Worm (Caenorhabditis elegans) whole organism, L1 larva: Measurements from ENCODE around the gene pot-3.
"Not testable (repeated sequence)": the region's sequence is repeated elsewhere in the genome, so short reads cannot be mapped to it uniquely, and the experiment has no call there.

Experiments
- C04F5.9 ChIP-seq: sonication (generic microtip); optimal IDR thresholded peaks from 2 replicates; lab custom pipeline; 2016; ENCODE audit warnings: missing genetic modification characterization, missing compliant biosample characterization
- C16A3.4 ChIP-seq: fragments of 150-350 bp; optimal IDR thresholded peaks from 2 replicates; lab custom pipeline; 2014; ENCODE audit warnings: missing biosample characterization, missing genetic modification characterization
- F16B12.6 ChIP-seq: fragments of 150-350 bp; optimal IDR thresholded peaks from 2 replicates; lab custom pipeline; 2014; ENCODE audit warnings: missing biosample characterization, missing genetic modification characterization
- alr-1 ChIP-seq: fragments of 200-800 bp; sonication (Bioruptor generic); optimal IDR thresholded peaks from 2 replicates; lab custom pipeline; 2018; ENCODE audit warnings: borderline replicate concordance, mild to moderate bottlenecking, missing genetic modification characterization, missing compliant biosample characterization
- blmp-1 ChIP-seq: fragments of 150-350 bp; optimal IDR thresholded peaks from 2 replicates; lab custom pipeline; 2014; ENCODE audit warnings: missing biosample characterization, missing genetic modification characterization
- ceh-82 ChIP-seq, 3 experiments: fragments of 150-350 bp in 1 of 3; sonication (generic microtip) in 2 of 3; optimal IDR thresholded peaks; 2 replicates each; lab custom pipeline; 2014 to 2017; ENCODE audit warnings: missing biosample characterization in 3 of 3, missing genetic modification characterization in 3 of 3
- ceh-88 ChIP-seq: fragments of 200-800 bp; sonication (Bioruptor generic); IDR thresholded peaks from 2 replicates; pipeline ENCODE4 v1.3.6; 2022; ENCODE audit warnings: missing genetic modification characterization, missing compliant biosample characterization
- ces-1 ChIP-seq: fragments of 150-350 bp; optimal IDR thresholded peaks from 2 replicates; lab custom pipeline; 2014; ENCODE audit warnings: missing biosample characterization, missing genetic modification reagents, missing genetic modification characterization
- efl-3 ChIP-seq: fragments of 200-800 bp; sonication (Bioruptor generic); optimal IDR thresholded peaks from 2 replicates; lab custom pipeline; 2018; ENCODE audit warnings: mild to moderate bottlenecking, missing genetic modification characterization, missing compliant biosample characterization
- egl-13 ChIP-seq: sonication (generic microtip); optimal IDR thresholded peaks from 2 replicates; lab custom pipeline; 2016; ENCODE audit warnings: missing genotype, missing genetic modification reagents, missing genetic modification characterization, missing compliant biosample characterization
- egl-27 ChIP-seq, 2 experiments: fragments of 150-350 bp in 1 of 2; sonication (generic microtip); optimal IDR thresholded peaks; 3 replicates each; lab custom pipeline; 2017 to 2018; ENCODE audit warnings: missing biosample characterization in 2 of 2, missing genetic modification characterization in 2 of 2, missing genetic modification reagents in 2 of 2
- elt-2 ChIP-seq: sonication (generic microtip); optimal IDR thresholded peaks from 2 replicates; lab custom pipeline; 2016; ENCODE audit warnings: missing genetic modification characterization, mild to moderate bottlenecking, inconsistent platforms, missing compliant biosample characterization, missing genetic modification reagents
- elt-3 ChIP-seq, 6 experiments: fragments of 150-350 bp in 1 of 6; sonication (generic microtip); optimal IDR thresholded peaks; 2 replicates each; lab custom pipeline; 2017 to 2018; ENCODE audit warnings: missing biosample characterization in 6 of 6, missing genetic modification characterization in 6 of 6, inconsistent platforms in 1 of 6
- ets-5 ChIP-seq: fragments of 200-800 bp; sonication (Bioruptor generic); IDR thresholded peaks from 2 replicates; pipeline ENCODE4 v1.3.6; 2022; ENCODE audit warnings: missing genetic modification characterization, missing compliant biosample characterization
- fkh-10 ChIP-seq: sonication (generic microtip); optimal IDR thresholded peaks from 2 replicates; lab custom pipeline; 2017; ENCODE audit warnings: missing biosample characterization, missing genetic modification reagents, missing genetic modification characterization
- fkh-4 ChIP-seq: sonication (generic microtip); optimal IDR thresholded peaks from 2 replicates; lab custom pipeline; 2016; ENCODE audit warnings: missing compliant biosample characterization, missing genetic modification characterization, borderline replicate concordance
- fkh-8 ChIP-seq: sonication (generic microtip); optimal IDR thresholded peaks from 2 replicates; lab custom pipeline; 2016; ENCODE audit warnings: mild to moderate bottlenecking, missing genetic modification characterization, missing compliant biosample characterization
- hlh-17 ChIP-seq: fragments of 200-800 bp; sonication (Bioruptor generic); optimal IDR thresholded peaks from 2 replicates; lab custom pipeline; 2018; ENCODE audit warnings: missing genetic modification characterization, mild to moderate bottlenecking, missing compliant biosample characterization, moderate library complexity, borderline replicate concordance
- hlh-4 ChIP-seq: sonication (generic microtip); optimal IDR thresholded peaks from 2 replicates; lab custom pipeline; 2016; ENCODE audit warnings: mild to moderate bottlenecking, missing genetic modification characterization, missing compliant biosample characterization
- irx-1 ChIP-seq: sonication (generic microtip); optimal IDR thresholded peaks from 2 replicates; lab custom pipeline; 2016; ENCODE audit warnings: missing genetic modification characterization, missing compliant biosample characterization
- isw-1 ChIP-seq: fragments of 200-800 bp; sonication (Bioruptor generic); IDR thresholded peaks from 2 replicates; pipeline ENCODE4 v1.3.6; 2022; ENCODE audit warnings: missing genetic modification characterization, missing compliant biosample characterization
- lin-35 ChIP-seq, 2 experiments: fragments of 150-350 bp; optimal IDR thresholded peaks; 2 replicates each; lab custom pipeline; 2014; ENCODE audit warnings: missing biosample characterization in 2 of 2, missing genetic modification characterization in 2 of 2, missing genetic modification reagents in 2 of 2
- lin-39 ChIP-seq: fragments of 150-350 bp; optimal IDR thresholded peaks from 2 replicates; lab custom pipeline; 2014; ENCODE audit warnings: missing biosample characterization, missing genetic modification reagents, missing genetic modification characterization
- mab-9 ChIP-seq: fragments of 200-800 bp; sonication (Bioruptor generic); IDR thresholded peaks from 2 replicates; pipeline ENCODE4 v1.3.6; 2022; ENCODE audit warnings: missing genetic modification reagents, missing genetic modification characterization, missing compliant biosample characterization
- mdl-1 ChIP-seq, 2 experiments: fragments of 150-350 bp; optimal IDR thresholded peaks; 2 replicates each; lab custom pipeline; 2014 to 2017; ENCODE audit warnings: missing biosample characterization in 2 of 2, missing genetic modification characterization in 2 of 2, inconsistent platforms in 1 of 2
- nhr-11 ChIP-seq: fragments of 150-350 bp; optimal IDR thresholded peaks from 2 replicates; lab custom pipeline; 2014; ENCODE audit warnings: missing biosample characterization, missing genetic modification characterization
- nhr-20 ChIP-seq: sonication (generic microtip); optimal IDR thresholded peaks from 2 replicates; lab custom pipeline; 2016; ENCODE audit warnings: mild to moderate bottlenecking, missing genetic modification characterization, missing compliant biosample characterization
- nhr-28 ChIP-seq: fragments of 150-350 bp; optimal IDR thresholded peaks from 2 replicates; lab custom pipeline; 2014; ENCODE audit warnings: missing biosample characterization, missing genetic modification characterization
- nhr-71 ChIP-seq: sonication (generic microtip); optimal IDR thresholded peaks from 2 replicates; lab custom pipeline; 2016; ENCODE audit warnings: mild to moderate bottlenecking, missing genetic modification characterization, moderate library complexity, missing compliant biosample characterization
- nhr-90 ChIP-seq: sonication (generic microtip); optimal IDR thresholded peaks from 2 replicates; lab custom pipeline; 2016; ENCODE audit warnings: mild to moderate bottlenecking, missing genetic modification characterization, missing compliant biosample characterization; ENCODE audit not compliant: poor library complexity
- pag-3 ChIP-seq: sonication (generic microtip); optimal IDR thresholded peaks from 2 replicates; lab custom pipeline; 2017; ENCODE audit warnings: missing genetic modification characterization, mild to moderate bottlenecking, missing compliant biosample characterization, antibody characterized with exemption, borderline replicate concordance; ENCODE audit not compliant: insufficient read depth
- pax-3 ChIP-seq: fragments of 200-800 bp; sonication (Bioruptor generic); optimal IDR thresholded peaks from 2 replicates; lab custom pipeline; 2018; ENCODE audit warnings: mild to moderate bottlenecking, missing genetic modification characterization, moderate library complexity, missing compliant biosample characterization
- skn-1 ChIP-seq: fragments of 150-350 bp; optimal IDR thresholded peaks from 2 replicates; lab custom pipeline; 2014; ENCODE audit warnings: missing biosample characterization, missing genetic modification characterization
- sox-4 ChIP-seq: sonication (generic microtip); optimal IDR thresholded peaks from 2 replicates; lab custom pipeline; 2016; ENCODE audit warnings: missing genetic modification characterization, missing compliant biosample characterization
- tlp-1 ChIP-seq: fragments of 150-350 bp; optimal IDR thresholded peaks from 2 replicates; lab custom pipeline; 2014; ENCODE audit warnings: missing biosample characterization, missing genetic modification characterization
- unc-30 ChIP-seq: sonication (generic microtip); optimal IDR thresholded peaks from 2 replicates; lab custom pipeline; 2017; ENCODE audit warnings: missing biosample characterization, missing genetic modification characterization
- unc-62 ChIP-seq: fragments of 150-350 bp; optimal IDR thresholded peaks from 2 replicates; lab custom pipeline; 2014; ENCODE audit warnings: missing biosample characterization, missing genetic modification reagents, missing genetic modification characterization
- unc-86 ChIP-seq: sonication (generic microtip); optimal IDR thresholded peaks from 2 replicates; lab custom pipeline; 2016; ENCODE audit warnings: missing genetic modification characterization, missing compliant biosample characterization
- unc-98 ChIP-seq: fragments of 200-800 bp; sonication (Bioruptor generic); IDR thresholded peaks from 2 replicates; pipeline ENCODE4 v1.3.6; 2022; ENCODE audit warnings: missing genetic modification characterization, missing compliant biosample characterization
- zip-4 ChIP-seq: fragments of 200-800 bp; sonication (Bioruptor generic); optimal IDR thresholded peaks from 2 replicates; lab custom pipeline; 2018; ENCODE audit warnings: mild to moderate bottlenecking, missing genetic modification characterization, moderate library complexity, missing compliant biosample characterization
- ztf-11 ChIP-seq, 2 experiments: sonication (generic microtip); optimal IDR thresholded peaks; 2 replicates each; lab custom pipeline; 2016 to 2017; ENCODE audit warnings: missing genetic modification characterization in 2 of 2, missing biosample characterization in 1 of 2, missing compliant biosample characterization in 1 of 2

The pot-3 gene

ce11 chrIII:13748312-13748711 is 31.7 kb upstream of the pot-3 start, which contains the start of gene K08E3.2:
TSS of gene K08E3.2 (minus strand) at chrIII:13748686.
- TF ChIP-seq nhr-90 (tag; lab: Kevin White, UChicago), result no peak
- no peak for TF ChIP-seq lin-35 (GFP tag; optimal IDR thresholded peaks at IDR 0.05; lab: Kevin White, UChicago)
- no peak for TF ChIP-seq blmp-1 (tag; lab: Kevin White, UChicago)
- TF ChIP-seq hlh-17 (GFP tag; lab: Kevin White, UChicago), result no peak
- TF ChIP-seq isw-1 (GFP tag; lab: Robert Waterston, UW), result no peak
- no peak for TF ChIP-seq nhr-11 (tag; lab: Kevin White, UChicago)
- TF ChIP-seq pax-3 (tag; lab: Kevin White, UChicago), result no peak
- TF ChIP-seq egl-13 (tag; lab: Kevin White, UChicago), result no peak
- no peak for TF ChIP-seq nhr-71 (tag; lab: Kevin White, UChicago)
- TF ChIP-seq elt-2, result no peak
- TF ChIP-seq fkh-10 (GFP tag; lab: Kevin White, UChicago), result no peak
- TF ChIP-seq alr-1, result no peak

- TF ChIP-seq fkh-4, sox-4, unc-86 (tag; lab: Kevin White, UChicago): not testable (repeated sequence)
These were observed 28.9 kb upstream of the pot-3 start, which contains the start of gene mlc-7 for ce11 chrIII:13751144-13751543. TSS of gene mlc-7 (plus strand) at chrIII:13751444.

ce11 chrIII:13755689-13756088 is 24.3 kb upstream of the pot-3 start, which contains the start of gene toca-2:
TSS of gene toca-2 (plus strand) at chrIII:13755896.
- no peak for TF ChIP-seq tlp-1 (tag; lab: Kevin White, UChicago)
- TF ChIP-seq egl-27 (tag; optimal IDR thresholded peaks at IDR 0.05; lab: Kevin White, UChicago), result no peak
- TF ChIP-seq nhr-90 (tag; lab: Kevin White, UChicago), result no peak
- TF ChIP-seq mdl-1 (tag; optimal IDR thresholded peaks at IDR 0.05; lab: Kevin White, UChicago), result no peak
- no peak for TF ChIP-seq fkh-8 (tag; lab: Kevin White, UChicago)
- no peak for TF ChIP-seq pag-3
- TF ChIP-seq egl-13 (tag; lab: Kevin White, UChicago), result no peak
- no peak for TF ChIP-seq lin-39 (tag; lab: Kevin White, UChicago)
- TF ChIP-seq ceh-88 (GFP tag; lab: Robert Waterston, UW), result no peak
- TF ChIP-seq alr-1, result no peak
- no peak for TF ChIP-seq irx-1 (tag; lab: Kevin White, UChicago)
- no peak for TF ChIP-seq ztf-11 (tag; optimal IDR thresholded peaks at IDR 0.05; lab: Kevin White, UChicago)
- TF ChIP-seq F16B12.6 (tag; lab: Kevin White, UChicago), result no peak
- no peak for TF ChIP-seq mab-9 (GFP tag; lab: Robert Waterston, UW)
- TF ChIP-seq nhr-20, result no peak
- no peak for TF ChIP-seq hlh-4
- TF ChIP-seq ceh-82 (tag; optimal IDR thresholded peaks at IDR 0.05; lab: Kevin White, UChicago), result no peak
- TF ChIP-seq unc-98 (GFP tag; lab: Robert Waterston, UW), result no peak

- no peak for TF ChIP-seq ceh-88 (GFP tag; lab: Robert Waterston, UW)
- no peak for TF ChIP-seq unc-30 (tag; lab: Kevin White, UChicago)
- no peak for TF ChIP-seq ces-1 (GFP tag; lab: Kevin White, UChicago)
- no peak for TF ChIP-seq efl-3 (GFP tag; lab: Kevin White, UChicago)
- TF ChIP-seq elt-3 (tag; optimal IDR thresholded peaks at IDR 0.05; lab: Kevin White, UChicago), result no peak
- TF ChIP-seq C04F5.9, result no peak
- no peak for TF ChIP-seq nhr-28 (tag; lab: Kevin White, UChicago)
- no peak for TF ChIP-seq skn-1
- no peak for TF ChIP-seq unc-62 (GFP tag; lab: Kevin White, UChicago)
- no peak for TF ChIP-seq ets-5 (GFP tag; lab: Robert Waterston, UW)
- TF ChIP-seq lin-35 (GFP tag; optimal IDR thresholded peaks at IDR 0.05; lab: Kevin White, UChicago), result no peak
- no peak for TF ChIP-seq zip-4 (GFP tag; lab: Kevin White, UChicago)
- no peak for TF ChIP-seq sox-4 (tag; lab: Kevin White, UChicago)
- TF ChIP-seq nhr-71 (tag; lab: Kevin White, UChicago), result no peak
- no peak for TF ChIP-seq C16A3.4 (tag; lab: Kevin White, UChicago)
- TF ChIP-seq, all 84 proteins: peak for 0
These were observed 20.3 kb upstream of the pot-3 start for ce11 chrIII:13759691-13760090.
